Worm (Caenorhabditis elegans): Measurements from ENCODE around the gene C16D9.5.

DNA sequence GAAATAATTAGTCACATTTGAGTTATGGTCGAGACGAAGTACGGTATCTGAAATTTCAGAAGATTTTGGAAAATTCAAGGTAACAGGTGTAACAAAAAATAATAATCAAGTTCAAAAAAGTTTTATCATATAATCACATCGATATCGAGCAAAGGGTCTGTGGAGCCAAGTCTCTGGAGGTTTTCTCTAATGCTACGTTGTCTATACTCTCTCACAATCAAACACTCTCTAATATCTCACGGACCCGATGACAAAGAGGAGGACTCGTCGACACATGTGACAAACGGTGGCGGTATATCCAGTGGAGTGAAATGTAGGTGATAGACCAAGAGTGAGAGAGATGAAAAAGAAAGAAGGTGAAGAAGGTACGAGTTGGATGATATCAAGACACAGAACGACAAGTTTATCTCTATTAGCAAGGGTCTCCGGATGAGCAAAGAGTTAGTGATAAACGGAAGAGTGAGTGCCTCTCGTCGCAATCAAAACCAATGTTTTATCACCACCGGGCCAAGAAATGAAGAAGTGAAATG lies 49.4 kb downstream of the C16D9.5 start, which contains the start of gene F20D6.10:
- TF ChIP-seq him-1 (tag; optimal IDR thresholded peaks at IDR 0.05), result no peak
- no peak for TF ChIP-seq dao-5 (tag; optimal IDR thresholded peaks at IDR 0.05)

Data from whole organism, L4/young adult.